Worm (Caenorhabditis elegans): ENCODE data around the gene C17H11.4.

- no peak for TF ChIP-seq skn-1 (tag; optimal IDR thresholded peaks at IDR 0.05)
- TF ChIP-seq C34B4.2 (tag; optimal IDR thresholded peaks at IDR 0.05) = no peak
- TF ChIP-seq aly-2 (tag; optimal IDR thresholded peaks at IDR 0.05) = no peak
Observed at ce11 chrX:8203684-8204083, 22.2 kb upstream of the C17H11.4 start, which contains the start of gene C17H11.6.

Data from whole organism, L1 larva.